Worm (Caenorhabditis elegans): ENCODE data around the gene cest-1.1.

DNA sequence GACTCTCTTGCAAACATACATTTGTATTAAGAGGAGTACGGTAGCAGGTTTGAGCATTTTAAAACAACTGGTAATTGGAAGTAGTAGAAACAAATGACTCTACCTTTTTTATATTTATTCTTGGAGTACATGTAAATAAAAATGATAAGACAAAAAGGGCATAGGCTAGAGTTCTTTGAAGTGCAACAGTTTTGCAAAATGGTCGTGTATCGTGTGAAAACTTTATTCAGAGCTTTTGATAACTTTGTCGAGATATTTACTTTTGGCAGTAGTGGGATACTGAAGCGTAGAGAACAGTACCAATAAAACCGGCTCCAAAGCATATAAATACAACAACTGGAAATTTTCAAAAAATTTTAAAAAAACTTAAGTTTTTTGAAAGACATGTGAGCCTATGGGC is at the start of gene cest-1.1:
- TF ChIP-seq T22C8.4 (GFP tag; IDR thresholded peaks at IDR 0.05) (no peak), tab-1 (GFP tag; IDR thresholded peaks at IDR 0.05) (no peak), flt-1 (GFP tag; IDR thresholded peaks at IDR 0.05) (no peak)

Measured in whole organism, midembryonic.